Fruit fly (Drosophila melanogaster): Measurements from ENCODE around the gene Lim3.

DNA sequence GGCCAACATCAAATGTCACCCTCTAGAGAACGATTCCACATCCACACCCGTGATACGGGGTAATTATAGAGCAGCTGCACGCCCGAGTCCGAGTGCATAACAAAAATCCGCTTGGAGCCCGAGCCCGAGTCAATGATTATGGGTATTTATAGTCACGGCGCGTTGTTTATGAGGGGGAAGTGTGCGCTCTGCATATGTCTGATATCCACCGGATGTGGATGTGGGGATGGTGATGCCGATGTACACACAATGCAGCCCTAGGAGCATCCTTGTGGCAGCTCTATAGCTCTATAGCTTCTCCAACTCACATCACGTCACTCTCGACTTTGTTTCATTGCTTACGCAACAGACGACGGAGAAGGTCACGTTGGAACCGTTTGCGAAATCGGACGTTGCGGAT, 70.8 kb downstream of the Lim3 start:
- TF ChIP-seq cic (GFP tag; optimal IDR thresholded peaks at IDR 0.05) (no peak), CG7045 (GFP tag; optimal IDR thresholded peaks at IDR 0.05) (no peak), CG5204 (GFP tag; optimal IDR thresholded peaks at IDR 0.05) (no peak), CG14711 (tag; optimal IDR thresholded peaks at IDR 0.05) (no peak), bab1 (GFP tag; optimal IDR thresholded peaks at IDR 0.05) (no peak), CG7101 (tag; optimal IDR thresholded peaks at IDR 0.05) (no peak), kay (GFP tag; ENCODE audit: borderline replicate concordance) (no peak), cnc (optimal IDR thresholded peaks at IDR 0.05) (no peak), pad (GFP tag; optimal IDR thresholded peaks at IDR 0.05) (no peak), toe (GFP tag; optimal IDR thresholded peaks at IDR 0.05) (no peak), tj (GFP tag; optimal IDR thresholded peaks at IDR 0.05) (no peak)
